Worm (Caenorhabditis elegans) whole organism, young adult: ENCODE measurements around the gene srg-20.

Source experiments
- F52B5.7 ChIP-seq: sonication (generic microtip); optimal IDR thresholded peaks from 2 replicates; lab custom pipeline; 2016; ENCODE audit warnings: mild to moderate bottlenecking, missing genetic modification characterization, missing compliant biosample characterization
- K11D2.4 ChIP-seq: fragments of 200-800 bp; sonication (Bioruptor generic); IDR thresholded peaks from 2 replicates; pipeline ENCODE4 v1.3.6; 2022; ENCODE audit warnings: missing genetic modification reagents, missing genetic modification characterization, missing compliant biosample characterization
- mel-28 ChIP-seq: sonication (generic microtip); optimal IDR thresholded peaks from 2 replicates; lab custom pipeline; 2016; ENCODE audit warnings: borderline replicate concordance, mild to moderate bottlenecking, missing genetic modification characterization, missing compliant biosample characterization
- mxl-1 ChIP-seq: sonication (generic microtip); optimal IDR thresholded peaks from 2 replicates; lab custom pipeline; 2016; ENCODE audit warnings: missing genetic modification characterization, missing compliant biosample characterization
- somi-1 ChIP-seq: fragments of 200-800 bp; sonication (Bioruptor generic); optimal IDR thresholded peaks from 2 replicates; lab custom pipeline; 2018; ENCODE audit warnings: mild to moderate bottlenecking, missing genetic modification characterization, missing compliant biosample characterization

DNA sequence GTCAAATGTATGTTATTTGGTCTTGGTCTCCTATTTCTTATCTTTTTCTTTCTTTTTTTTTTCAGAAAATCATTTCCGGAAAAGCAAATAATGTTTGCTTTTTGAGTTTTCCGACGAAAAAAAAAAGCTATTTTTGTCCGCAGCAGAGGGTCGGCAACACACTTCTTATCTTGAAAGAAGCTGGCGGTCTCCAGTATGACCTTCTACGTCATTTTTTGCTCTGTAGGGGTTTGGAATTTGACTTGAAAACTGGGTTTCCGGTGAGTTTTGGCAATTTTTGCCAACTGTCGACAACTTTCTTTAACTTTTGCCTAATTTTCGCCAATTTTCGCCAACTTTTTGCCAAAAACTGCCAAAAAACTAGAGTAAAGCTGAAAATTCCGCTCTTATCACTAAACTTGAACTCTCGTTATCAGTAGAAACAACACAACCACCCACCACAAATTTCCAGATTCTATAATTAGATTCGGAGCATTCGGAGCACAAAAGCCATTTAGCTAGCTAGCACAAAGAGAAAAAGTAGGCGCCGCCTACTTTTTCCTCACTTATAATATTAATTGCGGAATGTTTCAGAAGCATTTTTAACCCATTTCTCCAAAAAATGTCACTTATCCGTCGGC is 33.9 kb downstream of the srg-20 start, which contains the start of gene nhx-6:
- TF ChIP-seq mxl-1 (tag; lab: Kevin White, UChicago) = no peak
- TF ChIP-seq F52B5.7 = no peak
- TF ChIP-seq K11D2.4 (GFP tag; lab: Robert Waterston, UW) = no peak
- no peak for TF ChIP-seq somi-1 (GFP tag; lab: Kevin White, UChicago)
- no peak for TF ChIP-seq mel-28 (tag; lab: Kevin White, UChicago)
